Worm (Caenorhabditis elegans) whole organism, mixed stage, embryonic: ENCODE results near the gene ogdh-1.

Experiments used
- M03D4.4 ChIP-seq: sonication (generic microtip); optimal IDR thresholded peaks from 2 replicates; lab custom pipeline; 2017; ENCODE audit warnings: mild to moderate bottlenecking, missing genetic modification characterization, missing compliant biosample characterization
- blmp-1 ChIP-seq: fragments of 150-350 bp; optimal IDR thresholded peaks from 2 replicates; lab custom pipeline; 2014; ENCODE audit warnings: missing biosample characterization, missing genetic modification characterization
- ceh-39 ChIP-seq: fragments of 150-350 bp; optimal IDR thresholded peaks from 2 replicates; lab custom pipeline; 2014; ENCODE audit warnings: missing biosample characterization, missing genetic modification characterization
- ceh-43 ChIP-seq: fragments of 200-800 bp; sonication (Bioruptor generic); optimal IDR thresholded peaks from 2 replicates; lab custom pipeline; 2018; ENCODE audit warnings: mild to moderate bottlenecking, missing genetic modification characterization, moderate library complexity, missing compliant biosample characterization
- ceh-83 ChIP-seq: fragments of 200-800 bp; sonication (Bioruptor generic); optimal IDR thresholded peaks from 2 replicates; lab custom pipeline; 2018; ENCODE audit warnings: mild to moderate bottlenecking, missing genetic modification characterization, missing compliant biosample characterization
- ces-1 ChIP-seq: fragments of 150-350 bp; optimal IDR thresholded peaks from 2 replicates; lab custom pipeline; 2014; ENCODE audit warnings: missing biosample characterization, missing genetic modification reagents, missing genetic modification characterization
- cnd-1 ChIP-seq: fragments of 200-800 bp; sonication (Bioruptor generic); optimal IDR thresholded peaks from 2 replicates; lab custom pipeline; 2018; ENCODE audit warnings: mild to moderate bottlenecking, missing genetic modification characterization, missing compliant biosample characterization
- drap-1 ChIP-seq: fragments of 200-800 bp; sonication (Bioruptor generic); optimal IDR thresholded peaks from 3 replicates; lab custom pipeline; 2018; ENCODE audit warnings: mild to moderate bottlenecking, missing genetic modification characterization, missing compliant biosample characterization
- elt-1 ChIP-seq: sonication (generic microtip); optimal IDR thresholded peaks from 2 replicates; lab custom pipeline; 2017; ENCODE audit warnings: missing genetic modification characterization, mild to moderate bottlenecking, missing compliant biosample characterization, antibody characterized with exemption, moderate library complexity, borderline replicate concordance; ENCODE audit not compliant: insufficient read depth
- elt-3 ChIP-seq: fragments of 150-350 bp; optimal IDR thresholded peaks from 2 replicates; lab custom pipeline; 2014; ENCODE audit warnings: missing biosample characterization, missing genetic modification characterization
- flh-1 ChIP-seq: fragments of 200-800 bp; sonication (Bioruptor generic); optimal IDR thresholded peaks from 2 replicates; lab custom pipeline; 2018; ENCODE audit warnings: mild to moderate bottlenecking, missing genetic modification characterization, moderate library complexity, missing compliant biosample characterization
- ham-2 ChIP-seq: fragments of 200-800 bp; sonication (Bioruptor generic); optimal IDR thresholded peaks from 2 replicates; lab custom pipeline; 2018; ENCODE audit warnings: mild to moderate bottlenecking, missing genetic modification characterization, missing compliant biosample characterization
- lin-32 ChIP-seq: fragments of 200-800 bp; sonication (Bioruptor generic); optimal IDR thresholded peaks from 2 replicates; lab custom pipeline; 2018; ENCODE audit warnings: mild to moderate bottlenecking, missing genetic modification characterization, missing compliant biosample characterization
- mep-1 ChIP-seq: fragments of 150-350 bp; optimal IDR thresholded peaks from 2 replicates; lab custom pipeline; 2017; ENCODE audit warnings: missing biosample characterization, missing genetic modification reagents, missing genetic modification characterization, inconsistent platforms
- mls-2 ChIP-seq: sonication (generic microtip); optimal IDR thresholded peaks from 2 replicates; lab custom pipeline; 2016; ENCODE audit warnings: mild to moderate bottlenecking, missing genetic modification characterization, moderate library complexity, missing compliant biosample characterization
- nhr-12 ChIP-seq: fragments of 150-350 bp; optimal IDR thresholded peaks from 2 replicates; lab custom pipeline; 2014; ENCODE audit warnings: missing biosample characterization, missing genetic modification characterization
- nhr-2 ChIP-seq: fragments of 150-350 bp; optimal IDR thresholded peaks from 2 replicates; lab custom pipeline; 2014; ENCODE audit warnings: missing biosample characterization, missing genetic modification characterization
- nhr-28 ChIP-seq: fragments of 150-350 bp; optimal IDR thresholded peaks from 2 replicates; lab custom pipeline; 2014; ENCODE audit warnings: missing biosample characterization, missing genetic modification characterization
- nhr-76 ChIP-seq: sonication (generic microtip); optimal IDR thresholded peaks from 2 replicates; lab custom pipeline; 2017; ENCODE audit warnings: missing biosample characterization, missing genetic modification characterization
- pha-4 ChIP-seq: fragments of 150-350 bp; optimal IDR thresholded peaks from 2 replicates; lab custom pipeline; 2018; ENCODE audit warnings: missing biosample characterization, missing genetic modification reagents, missing genetic modification characterization
- sem-2 ChIP-seq: fragments of 200-800 bp; sonication (Bioruptor generic); optimal IDR thresholded peaks from 2 replicates; lab custom pipeline; 2018; ENCODE audit warnings: mild to moderate bottlenecking, missing genetic modification characterization, missing compliant biosample characterization
- snpc-4 ChIP-seq: fragments of 150-350 bp; optimal IDR thresholded peaks from 2 replicates; lab custom pipeline; 2014; ENCODE audit warnings: missing biosample characterization, missing genetic modification characterization
- unc-120 ChIP-seq: sonication (generic microtip); optimal IDR thresholded peaks from 2 replicates; lab custom pipeline; 2017; ENCODE audit warnings: missing genetic modification characterization, missing compliant biosample characterization; ENCODE audit not compliant: poor library complexity, severe bottlenecking
- unc-39 ChIP-seq: fragments of 150-350 bp; optimal IDR thresholded peaks from 2 replicates; lab custom pipeline; 2014; ENCODE audit warnings: missing biosample characterization, missing genetic modification characterization
- zip-8 ChIP-seq: fragments of 150-350 bp; optimal IDR thresholded peaks from 2 replicates; lab custom pipeline; 2014; ENCODE audit warnings: missing biosample characterization, missing genetic modification characterization
- ztf-11 ChIP-seq: fragments of 150-350 bp; optimal IDR thresholded peaks from 2 replicates; lab custom pipeline; 2014; ENCODE audit warnings: missing biosample characterization, missing genetic modification characterization

Gene ogdh-1

DNA sequence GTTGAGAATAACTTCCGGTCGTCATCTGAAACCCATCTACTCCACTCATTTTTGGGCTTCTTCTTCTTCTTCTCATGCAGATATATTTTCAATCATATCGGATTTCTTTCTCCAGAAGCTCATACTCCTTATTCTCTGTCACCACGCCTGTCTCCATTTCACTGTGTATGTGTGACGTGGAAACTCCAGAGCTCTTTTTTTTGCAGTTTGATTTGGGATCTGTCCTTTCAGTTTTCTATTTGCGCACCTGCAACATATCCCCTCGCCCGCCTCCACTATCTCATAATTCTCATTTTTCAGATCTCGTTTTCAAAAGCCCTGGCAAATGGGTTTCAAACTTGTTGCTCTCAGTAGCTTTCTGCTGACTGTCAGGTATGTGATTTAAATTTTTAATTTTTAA is 25.1 kb downstream of the ogdh-1 start, which contains the start of gene kin-36:
Gene kin-36 (plus strand): TSS at position 301 of the 400 bp plus-strand sequence.
- no peak for TF ChIP-seq mls-2 (tag; lab: Kevin White, UChicago)
- TF ChIP-seq nhr-28 (tag; lab: Kevin White, UChicago): no peak
- TF ChIP-seq ztf-11 (tag; lab: Kevin White, UChicago): no peak
- TF ChIP-seq, all 35 proteins: peak for 0

DNA sequence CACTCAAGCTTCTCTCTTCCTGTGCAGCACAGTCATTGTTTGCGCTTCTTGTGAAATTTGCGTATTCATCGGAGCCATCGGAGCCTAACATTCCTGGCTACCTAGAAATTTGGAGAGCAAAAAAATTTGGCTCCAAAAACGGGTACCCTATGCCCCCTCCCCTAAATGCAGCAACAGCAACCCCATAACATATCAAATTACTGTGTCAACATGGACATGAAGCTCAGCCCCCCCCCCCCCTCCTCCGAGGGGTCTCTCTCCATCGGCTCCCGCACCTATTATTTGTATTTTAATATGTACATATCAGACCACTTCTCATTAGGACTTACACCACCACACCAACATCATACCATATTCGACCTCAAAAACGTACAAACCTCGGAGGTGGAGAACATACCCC is 29.5 kb downstream of the ogdh-1 start:
- TF ChIP-seq pha-4: peak; percentile 83
- TF ChIP-seq elt-3 (tag; lab: Kevin White, UChicago): no peak
- TF ChIP-seq ztf-11 (tag; lab: Kevin White, UChicago): no peak
- TF ChIP-seq nhr-12: no peak

DNA sequence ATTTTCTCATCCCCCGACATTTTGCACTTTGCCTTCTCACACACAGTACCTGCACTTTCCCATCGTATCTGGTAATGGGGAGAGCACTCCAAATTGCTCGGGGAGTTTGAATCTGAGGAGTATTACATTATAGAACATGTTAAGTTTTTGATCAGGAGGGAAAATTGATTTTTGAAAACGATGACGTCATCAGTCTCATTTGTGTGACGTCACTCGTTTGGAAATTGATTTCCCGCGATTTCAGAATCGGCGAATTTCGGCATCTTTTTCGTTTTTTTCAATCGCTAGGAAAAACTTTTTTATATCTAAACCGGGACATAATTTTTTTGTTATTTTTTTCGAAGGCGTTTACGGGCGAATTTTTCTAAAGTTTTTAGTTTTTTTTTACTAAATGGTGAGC is 30.5 kb downstream of the ogdh-1 start:
- TF ChIP-seq zip-8 (tag; lab: Kevin White, UChicago) (peak; percentile 100), elt-1 (no peak), drap-1 (GFP tag; lab: Kevin White, UChicago) (no peak), ceh-83 (no peak), ceh-39 (tag; lab: Kevin White, UChicago) (no peak), ceh-43 (GFP tag; lab: Kevin White, UChicago) (no peak), M03D4.4 (no peak)

DNA sequence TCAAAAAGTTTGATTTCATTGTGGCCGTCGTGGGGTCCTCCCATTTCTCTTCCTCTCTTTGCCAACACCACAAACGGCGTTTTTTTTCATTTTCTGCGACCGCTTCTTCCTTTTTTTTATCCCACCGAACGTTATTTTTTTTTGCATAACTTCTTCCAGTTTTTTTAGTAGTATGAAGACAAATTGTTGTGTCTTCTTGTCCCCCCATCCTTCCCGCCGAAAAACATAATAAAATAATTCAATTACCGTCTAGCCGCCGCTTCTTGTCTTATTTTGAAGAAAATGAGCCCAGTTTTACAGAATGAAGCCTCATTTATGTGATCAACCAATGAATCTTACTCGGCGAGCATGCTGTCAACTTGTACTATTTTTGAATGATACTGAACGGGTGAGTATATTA is 34.6 kb downstream of the ogdh-1 start, which contains the start of gene F29B9.12:
Gene F29B9.12 (plus strand): TSS at position 301 of the 400 bp plus-strand sequence.
- TF ChIP-seq flh-1 (GFP tag; lab: Kevin White, UChicago) (no peak), ces-1 (peak; percentile 46)
- TF ChIP-seq, all 35 proteins: peak for 1

DNA sequence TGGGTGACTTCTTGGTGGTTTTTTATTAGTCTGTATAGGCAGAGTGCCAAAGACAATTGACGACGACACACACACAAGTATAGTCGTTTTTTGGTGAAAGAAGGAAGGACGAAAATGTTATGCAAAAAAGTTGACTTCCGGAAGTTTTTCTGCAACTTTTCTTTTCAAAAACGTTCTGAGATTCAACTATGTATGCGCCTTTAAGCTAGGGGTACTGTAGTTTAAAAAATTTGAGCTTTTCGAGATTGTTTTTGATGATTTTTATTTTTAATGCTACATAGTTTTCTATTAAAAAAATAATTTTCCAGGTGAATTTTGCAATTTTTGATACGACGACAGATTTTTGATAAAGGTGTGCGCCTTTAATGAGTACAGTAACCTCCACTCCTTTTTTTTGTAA is 36.0 kb downstream of the ogdh-1 start:
- no peak for TF ChIP-seq lin-32 (GFP tag; lab: Kevin White, UChicago)
- no peak for TF ChIP-seq blmp-1 (tag; lab: Kevin White, UChicago)
- TF ChIP-seq ces-1: no peak
- TF ChIP-seq nhr-76 (tag; lab: Kevin White, UChicago): no peak
- no peak for TF ChIP-seq drap-1 (GFP tag; lab: Kevin White, UChicago)
- TF ChIP-seq elt-3 (tag; lab: Kevin White, UChicago): no peak
- TF ChIP-seq ceh-43 (GFP tag; lab: Kevin White, UChicago): no peak
- TF ChIP-seq ceh-83: no peak
- TF ChIP-seq cnd-1 (tag; lab: Kevin White, UChicago): no peak
- TF ChIP-seq pha-4: no peak
- TF ChIP-seq sem-2 (GFP tag; lab: Kevin White, UChicago): no peak
- TF ChIP-seq elt-1: no peak
- TF ChIP-seq nhr-2 (tag; lab: Kevin White, UChicago): no peak

DNA sequence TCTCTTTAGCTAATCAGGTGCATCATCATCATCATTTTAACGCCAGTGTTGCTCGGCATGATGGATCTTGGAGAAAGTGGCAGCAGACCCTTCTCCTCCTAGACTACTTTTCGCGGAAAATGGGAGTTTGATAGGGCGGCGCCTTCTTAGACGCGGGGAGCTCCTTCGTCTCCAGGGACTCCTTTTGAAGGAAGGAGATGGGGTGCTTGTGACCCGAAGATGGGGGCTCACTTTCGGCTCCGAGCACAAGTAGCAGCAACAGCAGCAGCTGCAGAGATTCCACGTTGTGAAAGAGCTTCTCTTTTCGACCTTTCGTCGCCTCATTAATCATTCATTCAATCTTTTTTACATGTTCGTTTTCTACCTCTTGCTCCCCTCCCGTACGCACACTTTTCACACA is 36.4 kb downstream of the ogdh-1 start:
- no peak for TF ChIP-seq mep-1
- TF ChIP-seq ham-2 (GFP tag; lab: Kevin White, UChicago): no peak
- TF ChIP-seq unc-39 (tag; lab: Kevin White, UChicago): no peak
- TF ChIP-seq zip-8 (tag; lab: Kevin White, UChicago): no peak
- TF ChIP-seq nhr-76 (tag; lab: Kevin White, UChicago): no peak
- peak; percentile 36 for TF ChIP-seq unc-120 (tag; lab: Kevin White, UChicago)
- no peak for TF ChIP-seq pha-4
- TF ChIP-seq snpc-4 (tag; lab: Kevin White, UChicago): no peak

DNA sequence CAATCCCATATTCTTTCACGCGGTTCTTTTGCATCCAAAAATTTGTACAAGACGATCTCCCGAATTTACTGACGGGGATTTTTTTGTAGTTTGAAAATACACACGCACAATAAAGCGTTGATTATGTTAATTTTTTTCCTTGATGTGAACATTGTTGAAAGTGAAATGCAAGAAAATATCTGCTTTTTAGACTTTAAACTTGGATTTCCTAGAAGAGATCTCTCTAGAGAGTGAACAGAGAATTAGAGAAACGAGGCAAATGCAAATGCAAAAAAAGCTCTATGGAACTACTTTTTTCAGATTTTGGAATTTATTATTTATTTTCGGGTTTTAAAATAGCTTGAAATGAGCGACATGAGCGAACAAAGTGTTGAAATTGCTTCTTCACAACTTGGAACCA is 38.7 kb downstream of the ogdh-1 start, which contains the start of gene F29B9.1:
Gene F29B9.1 (plus strand): TSS at position 301 of the 400 bp plus-strand sequence.
- TF ChIP-seq elt-1: no peak
